Fruit fly (Drosophila melanogaster) Kc167 (cell line): ENCODE measurements around the gene RhoGAP18B.

Experiments
- Myc ChIP-seq: fragments of >200 bp; optimal IDR thresholded peaks from 2 replicates; lab custom pipeline; 2017; ENCODE audit warnings: missing external identifiers
- Sin3A ChIP-seq: fragments of >200 bp; optimal IDR thresholded peaks from 2 replicates; lab custom pipeline; 2018; ENCODE audit warnings: missing external identifiers
- h ChIP-seq: fragments of >200 bp; optimal IDR thresholded peaks from 3 replicates; lab custom pipeline; 2018; ENCODE audit warnings: missing external identifiers
- psq ChIP-seq: fragments of >200 bp; optimal IDR thresholded peaks from 2 replicates; lab custom pipeline; 2017; ENCODE audit warnings: missing external identifiers
- ttk ChIP-seq: sonication (Bioruptor generic); optimal IDR thresholded peaks from 2 replicates; lab custom pipeline; 2017; ENCODE audit warnings: missing external identifiers

DNA sequence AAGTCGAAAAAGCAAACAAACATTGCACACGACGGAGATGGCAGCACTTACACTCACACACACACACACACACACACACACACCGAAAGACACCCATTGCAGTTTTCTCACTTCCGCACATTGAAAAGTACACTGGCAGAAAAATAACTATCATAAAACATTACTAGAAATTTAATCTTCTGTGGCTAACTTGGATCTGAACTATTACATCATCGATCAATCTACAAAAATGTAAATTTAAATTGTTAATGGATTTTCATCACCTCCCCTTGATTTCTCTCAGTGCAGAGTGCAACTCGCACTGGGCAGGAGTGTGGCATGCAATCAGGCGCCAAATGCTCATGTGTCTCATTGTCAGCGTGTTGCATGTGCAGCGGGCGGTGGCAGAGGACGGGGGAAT is 46.5 kb downstream of the RhoGAP18B start:
- TF ChIP-seq Myc (lab: Kevin White, UChicago): no peak
- no peak for TF ChIP-seq psq
- no peak for TF ChIP-seq ttk (lab: Kevin White, UChicago)
- no peak for TF ChIP-seq Sin3A (lab: Kevin White, UChicago)
- no peak for TF ChIP-seq h (lab: Kevin White, UChicago)
